Worm (Caenorhabditis elegans): ENCODE results near the gene T10D4.19.
"Not testable (repeated sequence)": the region's sequence is repeated elsewhere in the genome, so short reads cannot be mapped to it uniquely, and the experiment has no call there.

T10D4.19 gene

DNA sequence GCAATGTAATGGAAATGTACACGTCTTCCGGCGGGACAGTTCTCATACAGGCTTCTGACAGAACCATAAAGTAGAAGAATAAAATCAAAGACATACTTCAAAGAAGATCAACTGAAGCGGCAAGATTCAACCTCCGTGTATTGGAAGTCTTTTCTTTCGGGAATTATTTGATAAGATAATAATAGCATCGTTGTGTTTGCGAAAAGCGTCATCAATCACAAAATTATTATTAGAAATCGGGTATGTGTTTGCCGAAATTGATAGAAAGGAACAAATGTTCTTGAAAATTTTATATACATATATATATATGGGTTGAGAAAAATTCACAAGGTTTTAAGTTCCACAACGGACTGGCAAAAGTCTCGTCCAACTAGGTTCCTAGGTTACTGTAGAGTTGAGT, 39.8 kb downstream of the T10D4.19 start, which contains the start of gene Y27F2A.9:
TSS of gene Y27F2A.9 (minus strand) at position 101 of the 400 bp plus-strand sequence.
- not testable (repeated sequence) for TF ChIP-seq unc-62 (GFP tag; optimal IDR thresholded peaks at IDR 0.05)

DNA sequence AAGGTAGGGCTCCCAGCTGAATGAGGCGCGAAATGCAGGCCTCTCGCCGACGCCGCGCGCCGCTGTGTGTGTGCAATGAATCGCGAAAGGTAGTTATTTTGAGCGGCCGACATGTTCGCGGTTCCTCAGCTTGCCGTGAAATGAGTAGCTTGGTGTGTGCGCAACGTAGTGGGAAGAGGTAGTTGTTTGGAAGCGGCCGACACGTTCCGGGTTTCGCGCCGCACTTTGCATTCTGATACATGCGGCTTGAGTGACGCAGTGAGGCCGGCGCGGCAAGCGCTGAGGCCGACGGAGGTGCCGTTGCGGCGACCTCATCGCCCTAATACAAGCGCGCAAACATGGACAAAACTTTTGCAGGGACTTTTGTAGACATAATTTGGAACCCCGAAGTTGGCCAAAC, 44.0 kb downstream of the T10D4.19 start:
- no peak for TF ChIP-seq unc-62 (GFP tag; optimal IDR thresholded peaks at IDR 0.05)

DNA sequence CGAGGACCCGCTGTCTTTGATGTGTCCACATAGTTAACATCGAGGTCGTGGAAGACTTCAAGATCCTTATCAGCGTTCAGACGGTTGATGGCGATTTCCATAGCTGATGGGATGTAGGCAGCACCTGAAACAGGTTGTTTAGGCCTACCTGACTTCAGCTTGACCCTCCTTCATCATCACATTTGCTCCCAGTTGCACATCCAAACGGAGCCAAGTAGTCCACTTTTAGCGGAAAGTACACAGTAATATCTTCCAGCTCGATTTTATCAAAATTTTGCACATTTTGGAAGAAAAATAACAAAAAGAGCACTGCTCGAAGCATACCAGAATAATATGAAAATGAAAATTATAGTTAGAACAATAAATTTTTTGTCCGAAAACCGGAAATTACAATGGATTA, 45.2 kb downstream of the T10D4.19 start, which contains the start of gene gcy-15:
TSS of gene gcy-15 (minus strand) at position 101 of the 400 bp plus-strand sequence.
- TF ChIP-seq unc-62 (GFP tag; optimal IDR thresholded peaks at IDR 0.05) = no peak

DNA sequence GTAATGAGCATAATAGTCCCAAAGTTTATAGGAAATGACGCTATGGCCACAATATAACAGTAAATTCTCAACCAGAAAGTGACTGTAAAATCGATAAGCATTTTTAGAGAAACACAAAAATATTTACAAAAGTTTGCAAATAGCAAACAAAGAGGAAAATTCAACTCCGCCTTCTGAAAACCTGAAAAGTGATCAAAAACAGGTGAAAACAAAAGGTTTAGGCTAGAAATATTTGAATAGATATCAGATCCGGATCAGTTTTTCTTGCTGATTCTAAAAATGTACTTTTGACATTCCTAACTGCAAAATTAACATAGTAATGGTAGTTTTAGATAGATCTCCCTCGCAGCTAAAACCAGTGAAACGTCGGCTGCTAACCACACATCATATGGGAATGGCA, 47.3 kb downstream of the T10D4.19 start, which contains the start of gene sri-51:
TSS of gene sri-51 (minus strand) at position 101 of the 400 bp plus-strand sequence.
- TF ChIP-seq unc-62 (GFP tag; optimal IDR thresholded peaks at IDR 0.05) = no peak

DNA sequence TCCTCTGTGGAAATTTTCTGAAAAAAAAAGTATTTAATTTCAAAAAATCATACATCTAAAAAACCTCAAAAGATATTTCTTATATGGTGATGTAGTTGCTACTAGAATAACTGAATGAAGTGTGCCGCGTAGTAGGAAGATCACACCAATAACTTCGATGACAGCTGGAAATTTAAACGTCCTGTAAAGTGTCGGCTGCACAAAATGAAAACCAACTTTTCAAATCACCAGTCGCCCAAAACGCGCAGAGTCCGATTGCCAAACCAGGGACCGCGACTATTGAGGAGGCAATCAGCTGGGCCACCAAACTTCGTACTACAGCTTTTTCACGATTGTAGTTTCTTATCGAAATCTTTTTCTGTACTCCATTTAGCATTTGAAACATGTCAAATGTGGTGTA, 49.5 kb downstream of the T10D4.19 start, which contains the start of gene sri-48:
TSS of gene sri-48 (minus strand) at position 101 of the 400 bp plus-strand sequence.
- TF ChIP-seq unc-62 (GFP tag; optimal IDR thresholded peaks at IDR 0.05) = not testable (repeated sequence)

Data from whole organism, dauer.